Worm (Caenorhabditis elegans) whole organism, L2 larva: ENCODE results near the gene Y116A8A.150.

ENCODE experiments used
- C34F6.9 ChIP-seq: fragments of 150-350 bp; optimal IDR thresholded peaks from 2 replicates; lab custom pipeline; 2014; ENCODE audit warnings: missing biosample characterization, missing genetic modification characterization
- F13H6.1 ChIP-seq: sonication (generic microtip); optimal IDR thresholded peaks from 2 replicates; lab custom pipeline; 2016; ENCODE audit warnings: missing genetic modification characterization, missing compliant biosample characterization
- R02D3.7 ChIP-seq: fragments of 150-350 bp; optimal IDR thresholded peaks from 2 replicates; lab custom pipeline; 2014; ENCODE audit warnings: missing biosample characterization, missing genetic modification characterization
- Y55F3AM.14 ChIP-seq: fragments of 200-800 bp; sonication (Bioruptor generic); optimal IDR thresholded peaks from 2 replicates; lab custom pipeline; 2018; ENCODE audit warnings: mild to moderate bottlenecking, missing genetic modification characterization, missing compliant biosample characterization
- alr-1 ChIP-seq: fragments of 150-350 bp; optimal IDR thresholded peaks from 2 replicates; lab custom pipeline; 2014; ENCODE audit warnings: missing biosample characterization, missing genetic modification characterization
- aly-2 ChIP-seq: fragments of 150-350 bp; optimal IDR thresholded peaks from 2 replicates; lab custom pipeline; 2014; ENCODE audit warnings: missing biosample characterization, missing genetic modification characterization
- ama-1 ChIP-seq: fragments of 150-350 bp; optimal IDR thresholded peaks from 2 replicates; lab custom pipeline; 2018; ENCODE audit warnings: inconsistent platforms
- blmp-1 ChIP-seq: sonication (generic microtip); optimal IDR thresholded peaks from 2 replicates; lab custom pipeline; 2017; ENCODE audit warnings: missing genetic modification characterization, mild to moderate bottlenecking, missing compliant biosample characterization, antibody characterized with exemption, moderate library complexity; ENCODE audit not compliant: insufficient read depth
- ceh-82 ChIP-seq: fragments of 150-350 bp; optimal IDR thresholded peaks from 2 replicates; lab custom pipeline; 2014; ENCODE audit warnings: missing biosample characterization, missing genetic modification characterization
- crh-2 ChIP-seq: sonication (generic microtip); optimal IDR thresholded peaks from 2 replicates; lab custom pipeline; 2017; ENCODE audit warnings: missing biosample characterization, missing genetic modification characterization
- dmd-4 ChIP-seq: sonication (generic microtip); optimal IDR thresholded peaks from 2 replicates; lab custom pipeline; 2017; ENCODE audit warnings: missing biosample characterization, missing genetic modification characterization
- elt-1 ChIP-seq: fragments of 150-350 bp; optimal IDR thresholded peaks from 2 replicates; lab custom pipeline; 2014; ENCODE audit warnings: missing biosample characterization, missing genetic modification characterization
- elt-3 ChIP-seq: sonication (generic microtip); optimal IDR thresholded peaks from 2 replicates; lab custom pipeline; 2017; ENCODE audit warnings: missing biosample characterization, missing genetic modification characterization
- gmeb-1 ChIP-seq: fragments of 150-350 bp; optimal IDR thresholded peaks from 2 replicates; lab custom pipeline; 2014; ENCODE audit warnings: missing biosample characterization, missing genetic modification characterization
- lin-11 ChIP-seq: fragments of 150-350 bp; sonication (generic microtip); optimal IDR thresholded peaks from 2 replicates; lab custom pipeline; 2014; ENCODE audit warnings: missing biosample characterization, missing genetic modification characterization, inconsistent platforms, mixed read lengths
- lin-13 ChIP-seq: fragments of 150-350 bp; optimal IDR thresholded peaks from 2 replicates; lab custom pipeline; 2014; ENCODE audit warnings: missing biosample characterization, missing genetic modification reagents, missing genetic modification characterization
- lin-39 ChIP-seq: fragments of 150-350 bp; optimal IDR thresholded peaks from 2 replicates; lab custom pipeline; 2014; ENCODE audit warnings: missing biosample characterization, missing genetic modification reagents, missing genetic modification characterization
- lsy-2 ChIP-seq, 2 experiments: fragments of 150-350 bp in 1 of 2; sonication (generic microtip) in 1 of 2; optimal IDR thresholded peaks; 2 replicates each; lab custom pipeline; 2014 to 2017; ENCODE audit warnings: missing biosample characterization in 2 of 2, missing genetic modification characterization in 2 of 2
- mab-5 ChIP-seq: fragments of 150-350 bp; optimal IDR thresholded peaks from 2 replicates; lab custom pipeline; 2014; ENCODE audit warnings: missing biosample characterization, missing genetic modification characterization
- mbf-1 ChIP-seq: sonication (generic microtip); optimal IDR thresholded peaks from 2 replicates; lab custom pipeline; 2017; ENCODE audit warnings: missing biosample characterization, missing genetic modification characterization
- mdl-1 ChIP-seq, 2 experiments: fragments of 150-350 bp in 1 of 2; sonication (generic microtip) in 1 of 2; optimal IDR thresholded peaks; 2 replicates each; lab custom pipeline; 2017; ENCODE audit warnings: missing biosample characterization in 2 of 2, missing genetic modification characterization in 2 of 2
- nhr-10 ChIP-seq: sonication (generic microtip); optimal IDR thresholded peaks from 2 replicates; lab custom pipeline; 2017; ENCODE audit warnings: missing biosample characterization, missing genetic modification characterization
- nhr-11 ChIP-seq: fragments of 150-350 bp; optimal IDR thresholded peaks from 2 replicates; lab custom pipeline; 2014; ENCODE audit warnings: missing biosample characterization, missing genetic modification characterization
- nhr-21 ChIP-seq: fragments of 150-350 bp; optimal IDR thresholded peaks from 2 replicates; lab custom pipeline; 2014; ENCODE audit warnings: missing biosample characterization, missing genetic modification characterization
- nhr-23 ChIP-seq: fragments of 150-350 bp; optimal IDR thresholded peaks from 2 replicates; lab custom pipeline; 2014; ENCODE audit warnings: missing biosample characterization, missing genetic modification reagents, missing genetic modification characterization
- nhr-237 ChIP-seq: fragments of 150-350 bp; optimal IDR thresholded peaks from 2 replicates; lab custom pipeline; 2014; ENCODE audit warnings: missing biosample characterization, missing genetic modification characterization
- nhr-6 ChIP-seq: fragments of 150-350 bp; optimal IDR thresholded peaks from 2 replicates; lab custom pipeline; 2014; ENCODE audit warnings: missing biosample characterization, missing genetic modification characterization
- peb-1 ChIP-seq: fragments of 150-350 bp; optimal IDR thresholded peaks from 2 replicates; lab custom pipeline; 2014; ENCODE audit warnings: missing biosample characterization, missing genetic modification characterization
- sem-4 ChIP-seq: fragments of 150-350 bp; optimal IDR thresholded peaks from 2 replicates; lab custom pipeline; 2014; ENCODE audit warnings: missing biosample characterization, missing genetic modification reagents, missing genetic modification characterization
- sma-3 ChIP-seq: sonication (generic microtip); optimal IDR thresholded peaks from 2 replicates; lab custom pipeline; 2016; ENCODE audit warnings: missing genetic modification reagents, missing genetic modification characterization, missing compliant biosample characterization
- sma-9 ChIP-seq, 2 experiments: fragments of 150-350 bp in 1 of 2; sonication (generic microtip) in 1 of 2; optimal IDR thresholded peaks; 2 replicates each; lab custom pipeline; 2014 to 2016; ENCODE audit warnings: missing genetic modification characterization in 2 of 2, mild to moderate bottlenecking in 1 of 2, missing biosample characterization in 1 of 2, missing compliant biosample characterization in 1 of 2, missing genetic modification reagents in 1 of 2, moderate library complexity in 1 of 2
- unc-39 ChIP-seq: fragments of 150-350 bp; optimal IDR thresholded peaks from 2 replicates; lab custom pipeline; 2014; ENCODE audit warnings: missing biosample characterization, missing genetic modification characterization
- unc-55 ChIP-seq: fragments of 150-350 bp; sonication (generic microtip); optimal IDR thresholded peaks from 3 replicates; lab custom pipeline; 2014; ENCODE audit warnings: missing biosample characterization, missing genetic modification reagents, missing genetic modification characterization
- zag-1 ChIP-seq: fragments of 150-350 bp; optimal IDR thresholded peaks from 2 replicates; lab custom pipeline; 2014; ENCODE audit warnings: missing biosample characterization, missing genetic modification characterization
- ztf-1 ChIP-seq: fragments of 200-800 bp; sonication (Bioruptor generic); conservative IDR thresholded peaks from 2 replicates; pipeline ENCODE4 v1.3.6; 2022; ENCODE audit warnings: missing genetic modification characterization, missing compliant biosample characterization
- ztf-11 ChIP-seq: sonication (generic microtip); optimal IDR thresholded peaks from 2 replicates; lab custom pipeline; 2017; ENCODE audit warnings: missing biosample characterization, missing genetic modification characterization

The Y116A8A.150 gene

ce11 chrIV:16860702-16861101 is 17.9 kb upstream of the Y116A8A.150 start:
- TF ChIP-seq nhr-23 (no peak), elt-1 (tag; lab: Kevin White, UChicago) (no peak), ztf-1 (GFP tag; lab: Robert Waterston, UW) (no peak), Y55F3AM.14 (GFP tag; lab: Kevin White, UChicago) (no peak), nhr-6 (tag; lab: Kevin White, UChicago) (no peak), elt-3 (no peak), nhr-21 (no peak), blmp-1 (no peak)

- TF ChIP-seq mbf-1 (tag; lab: Kevin White, UChicago) (no peak), lsy-2 (tag; optimal IDR thresholded peaks at IDR 0.05; lab: Kevin White, UChicago) (no peak), elt-3 (no peak), alr-1 (tag; lab: Kevin White, UChicago) (no peak), sma-3 (GFP tag; lab: Kevin White, UChicago) (no peak), gmeb-1 (tag; lab: Kevin White, UChicago) (no peak), aly-2 (tag; lab: Kevin White, UChicago) (no peak), nhr-10 (tag; lab: Kevin White, UChicago) (no peak), mdl-1 (tag; optimal IDR thresholded peaks at IDR 0.05; lab: Kevin White, UChicago) (no peak), lin-11 (no peak), R02D3.7 (no peak), ama-1 (no peak)
Measured at ce11 chrIV:16854790-16855189, 12.0 kb upstream of the Y116A8A.150 start, which contains the start of gene map-2. Gene map-2, minus strand, starts transcription at chrIV:16854890.

ce11 chrIV:16845376-16845775 is 2.6 kb upstream of the Y116A8A.150 start:
- TF ChIP-seq unc-55: peak; percentile 25
- TF ChIP-seq F13H6.1: peak; percentile 65
- peak; percentile 43 for TF ChIP-seq gmeb-1 (tag; lab: Kevin White, UChicago)
- TF ChIP-seq lsy-2 (tag; optimal IDR thresholded peaks at IDR 0.05; lab: Kevin White, UChicago): peak; percentile 43 to 71
- TF ChIP-seq sma-3 (GFP tag; lab: Kevin White, UChicago): peak; percentile 13
- peak; percentile 11 for TF ChIP-seq Y55F3AM.14 (GFP tag; lab: Kevin White, UChicago)

ce11 chrIV:16831366-16831765 is 11.4 kb downstream of the Y116A8A.150 start, which contains the start of gene clec-194:
Gene clec-194, plus strand, starts transcription at chrIV:16831666.
- TF ChIP-seq lin-13 (GFP tag; lab: Kevin White, UChicago): no peak
- TF ChIP-seq peb-1 (tag; lab: Kevin White, UChicago): no peak

ce11 chrIV:16829896-16830295 is 12.9 kb downstream of the Y116A8A.150 start, which contains the start of gene Y116A8A.7:
Gene Y116A8A.7, plus strand, starts transcription at chrIV:16830196.
- TF ChIP-seq crh-2 (tag; lab: Kevin White, UChicago) (no peak), elt-1 (tag; lab: Kevin White, UChicago) (no peak), mbf-1 (tag; lab: Kevin White, UChicago) (no peak), dmd-4 (tag; lab: Kevin White, UChicago) (no peak), sem-4 (tag; lab: Kevin White, UChicago) (no peak), ama-1 (no peak), C34F6.9 (no peak)

- no peak for TF ChIP-seq nhr-21
- TF ChIP-seq dmd-4 (tag; lab: Kevin White, UChicago): no peak
- TF ChIP-seq lin-13 (GFP tag; lab: Kevin White, UChicago): no peak
- TF ChIP-seq unc-55: no peak
- TF ChIP-seq ztf-11 (tag; lab: Kevin White, UChicago): no peak
- no peak for TF ChIP-seq nhr-237 (tag; lab: Kevin White, UChicago)
- TF ChIP-seq ztf-1 (GFP tag; lab: Robert Waterston, UW): no peak
Measured at ce11 chrIV:16828698-16829097, 14.1 kb downstream of the Y116A8A.150 start, which contains the start of gene Y116A8A.6. Gene Y116A8A.6, minus strand, starts transcription at chrIV:16828798.

- no peak for TF ChIP-seq blmp-1
- TF ChIP-seq unc-39 (tag; lab: Kevin White, UChicago): no peak
- no peak for TF ChIP-seq ama-1
- TF ChIP-seq peb-1 (tag; lab: Kevin White, UChicago): no peak
- no peak for TF ChIP-seq elt-1 (tag; lab: Kevin White, UChicago)
- no peak for TF ChIP-seq mdl-1 (tag; optimal IDR thresholded peaks at IDR 0.05; lab: Kevin White, UChicago)
- no peak for TF ChIP-seq sma-9 (GFP tag; optimal IDR thresholded peaks at IDR 0.05; lab: Kevin White, UChicago)
- TF ChIP-seq sma-9 (tag; optimal IDR thresholded peaks at IDR 0.05; lab: Kevin White, UChicago): no peak
- TF ChIP-seq zag-1 (tag; lab: Kevin White, UChicago): no peak
- no peak for TF ChIP-seq Y55F3AM.14 (GFP tag; lab: Kevin White, UChicago)
- no peak for TF ChIP-seq gmeb-1 (tag; lab: Kevin White, UChicago)
- no peak for TF ChIP-seq nhr-11
- no peak for TF ChIP-seq crh-2 (tag; lab: Kevin White, UChicago)
- TF ChIP-seq nhr-6 (tag; lab: Kevin White, UChicago): no peak
- TF ChIP-seq ceh-82 (tag; lab: Kevin White, UChicago): no peak
- TF ChIP-seq lin-39 (tag; lab: Kevin White, UChicago): no peak
- TF ChIP-seq sem-4 (tag; lab: Kevin White, UChicago): no peak
- no peak for TF ChIP-seq nhr-21
- TF ChIP-seq mab-5 (tag; lab: Kevin White, UChicago): no peak
- TF ChIP-seq ztf-11 (tag; lab: Kevin White, UChicago): no peak
- no peak for TF ChIP-seq mbf-1 (tag; lab: Kevin White, UChicago)
- TF ChIP-seq, all 48 proteins: peak for 0
Measured at ce11 chrIV:16822529-16822928, 20.2 kb downstream of the Y116A8A.150 start, which contains the start of gene Y116A8A.4. Gene Y116A8A.4, plus strand, starts transcription at chrIV:16822829.
